Fruit fly (Drosophila melanogaster) whole organism, embryonic: ENCODE data around the gene ATPsynO.

ENCODE experiments used
- Blimp-1 ChIP-seq: fragments of 200-800 bp; sonication (Bioruptor generic); optimal IDR thresholded peaks from 3 replicates; lab custom pipeline; 2018; ENCODE audit warnings: missing biosample characterization, missing genetic modification characterization, mild to moderate bottlenecking, moderate library complexity, missing genetic modification reagents
- CG10431 ChIP-seq: fragments of 200-800 bp; sonication (Bioruptor generic); optimal IDR thresholded peaks from 3 replicates; lab custom pipeline; 2018; ENCODE audit warnings: missing biosample characterization, mild to moderate bottlenecking, missing genetic modification characterization
- CG11093 ChIP-seq: fragments of 200-800 bp; sonication (Bioruptor generic); IDR thresholded peaks from 3 replicates; pipeline ENCODE4 v1.3.6; 2022; ENCODE audit warnings: missing biosample characterization, missing genetic modification characterization
- CG12104 ChIP-seq: fragments of 200-800 bp; sonication (Bioruptor generic); optimal IDR thresholded peaks from 3 replicates; lab custom pipeline; 2016; ENCODE audit warnings: missing biosample characterization, missing genetic modification characterization
- CG12659 ChIP-seq: fragments of 200-800 bp; sonication (Bioruptor generic); optimal IDR thresholded peaks from 3 replicates; lab custom pipeline; 2017; ENCODE audit warnings: mild to moderate bottlenecking, missing biosample characterization, missing genetic modification reagents, missing genetic modification characterization
- CG13424 ChIP-seq: fragments of 200-800 bp; sonication (Bioruptor generic); optimal IDR thresholded peaks from 2 replicates; lab custom pipeline; 2019; ENCODE audit warnings: missing biosample characterization, mild to moderate bottlenecking, missing genetic modification characterization, moderate library complexity
- CG13894 ChIP-seq: fragments of 200-800 bp; sonication (Bioruptor generic); optimal IDR thresholded peaks from 3 replicates; lab custom pipeline; 2018; ENCODE audit warnings: missing biosample characterization, mild to moderate bottlenecking, missing genetic modification characterization, moderate library complexity
- CG15011 ChIP-seq: fragments of 200-800 bp; sonication (Bioruptor generic); optimal IDR thresholded peaks from 3 replicates; lab custom pipeline; 2018; ENCODE audit warnings: missing biosample characterization, mild to moderate bottlenecking, missing genetic modification characterization
- CG16815 ChIP-seq: fragments of 200-800 bp; sonication (Bioruptor generic); optimal IDR thresholded peaks from 3 replicates; lab custom pipeline; 2017; ENCODE audit warnings: missing biosample characterization, mild to moderate bottlenecking, missing genetic modification characterization
- CG17361 ChIP-seq: fragments of 200-800 bp; sonication (Bioruptor generic); IDR thresholded peaks from 3 replicates; pipeline ENCODE4 v1.3.6; 2022; ENCODE audit warnings: missing biosample characterization, missing genetic modification characterization
- CG18262 ChIP-seq: fragments of 200-800 bp; optimal IDR thresholded peaks from 3 replicates; lab custom pipeline; 2019; ENCODE audit warnings: missing biosample characterization, mild to moderate bottlenecking, missing genetic modification characterization, moderate library complexity
- CG2199 ChIP-seq: fragments of 200-800 bp; sonication (Bioruptor generic); IDR thresholded peaks from 3 replicates; pipeline ENCODE4 v1.3.6; 2022; ENCODE audit warnings: missing biosample characterization, missing genetic modification characterization
- CG3281 ChIP-seq: fragments of 200-800 bp; sonication (Bioruptor generic); optimal IDR thresholded peaks from 3 replicates; lab custom pipeline; 2017; ENCODE audit warnings: missing biosample characterization, mild to moderate bottlenecking, missing genetic modification characterization
- CG33557 ChIP-seq: fragments of 200-800 bp; sonication (Bioruptor generic); optimal IDR thresholded peaks from 2 replicates; lab custom pipeline; 2019; ENCODE audit warnings: missing biosample characterization, mild to moderate bottlenecking, missing genetic modification characterization, moderate library complexity
- CG6683 ChIP-seq: fragments of 200-800 bp; sonication (Bioruptor generic); optimal IDR thresholded peaks from 2 replicates; lab custom pipeline; 2017; ENCODE audit warnings: missing biosample characterization, mild to moderate bottlenecking, missing genetic modification characterization, missing genetic modification reagents
- CG6689 ChIP-seq: fragments of 200-800 bp; sonication (Bioruptor generic); IDR thresholded peaks from 2 replicates; pipeline ENCODE4 v1.3.6; 2022; ENCODE audit warnings: missing biosample characterization, missing genetic modification characterization
- CG7987 ChIP-seq: fragments of 200-800 bp; sonication (Bioruptor generic); optimal IDR thresholded peaks from 2 replicates; lab custom pipeline; 2018; ENCODE audit warnings: missing biosample characterization, mild to moderate bottlenecking, missing genetic modification characterization, moderate library complexity
- CG9215 ChIP-seq: fragments of 200-800 bp; sonication (Bioruptor generic); IDR thresholded peaks from 2 replicates; pipeline ENCODE4 v1.3.6; 2022; ENCODE audit warnings: missing biosample characterization, missing genetic modification characterization
- CHES-1-like ChIP-seq: fragments of 200-800 bp; sonication (Bioruptor generic); optimal IDR thresholded peaks from 2 replicates; lab custom pipeline; 2016; ENCODE audit warnings: missing biosample characterization, missing genetic modification characterization
- Camta ChIP-seq: fragments of 200-800 bp; sonication (Bioruptor generic); optimal IDR thresholded peaks from 2 replicates; lab custom pipeline; 2016; ENCODE audit warnings: missing biosample characterization, missing genetic modification characterization
- D ChIP-seq, 2 experiments: fragments of 200-800 bp in 1 of 2; fragments of >200 bp in 1 of 2; sonication (Bioruptor generic) in 1 of 2; optimal IDR thresholded peaks; 2 replicates in 1 of 2; 3 replicates in 1 of 2; lab custom pipeline; 2017; ENCODE audit warnings: mild to moderate bottlenecking in 1 of 2, missing biosample characterization in 1 of 2, missing genetic modification characterization in 1 of 2, missing genetic modification reagents in 1 of 2
- Deaf1 ChIP-seq: fragments of 200-800 bp; optimal IDR thresholded peaks from 3 replicates; lab custom pipeline; 2019; ENCODE audit warnings: missing biosample characterization, mild to moderate bottlenecking, missing genetic modification characterization, moderate library complexity
- Dip2 ChIP-seq: fragments of 200-800 bp; sonication (Bioruptor generic); IDR thresholded peaks from 2 replicates; pipeline ENCODE4 v1.3.6; 2022; ENCODE audit warnings: missing biosample characterization, missing genetic modification characterization
- Doc3 ChIP-seq: fragments of 200-800 bp; sonication (Bioruptor generic); IDR thresholded peaks from 3 replicates; pipeline ENCODE4 v1.3.6; 2022; ENCODE audit warnings: missing biosample characterization, missing genetic modification characterization; ENCODE audit not compliant: partially characterized antibody
- Dref ChIP-seq: fragments of 200-800 bp; sonication (Bioruptor generic); IDR thresholded peaks from 2 replicates; pipeline ENCODE4 v1.3.6; 2022; ENCODE audit warnings: missing biosample characterization, missing genetic modification characterization
- Hsf ChIP-seq: fragments of 200-800 bp; sonication (Bioruptor generic); optimal IDR thresholded peaks from 3 replicates; lab custom pipeline; 2016; ENCODE audit warnings: missing biosample characterization, missing genetic modification characterization
- Lpt ChIP-seq: fragments of >200 bp; optimal IDR thresholded peaks from 2 replicates; lab custom pipeline; 2018; ENCODE audit warnings: missing biosample characterization, missing genetic modification characterization
- Nf-YA ChIP-seq: fragments of 200-800 bp; sonication (Bioruptor generic); IDR thresholded peaks from 2 replicates; pipeline ENCODE4 v1.3.6; 2022; ENCODE audit warnings: missing biosample characterization, missing genetic modification characterization
- Poxn ChIP-seq: fragments of 200-800 bp; sonication (Bioruptor generic); IDR thresholded peaks from 2 replicates; pipeline ENCODE4 v1.3.6; 2022; ENCODE audit warnings: missing biosample characterization, missing genetic modification characterization
- Tbp ChIP-seq: fragments of >200 bp; optimal IDR thresholded peaks from 2 replicates; lab custom pipeline; 2018; ENCODE audit warnings: missing biosample characterization, missing genetic modification characterization
- aop ChIP-seq: fragments of 200-800 bp; sonication (Bioruptor generic); IDR thresholded peaks from 2 replicates; pipeline ENCODE4 v1.3.6; 2022; ENCODE audit warnings: missing biosample characterization, missing genetic modification characterization
- bcd ChIP-seq: fragments of 200-800 bp; sonication (Bioruptor generic); optimal IDR thresholded peaks from 2 replicates; lab custom pipeline; 2017; ENCODE audit warnings: missing biosample characterization, mild to moderate bottlenecking, missing genetic modification characterization
- bigmax ChIP-seq: fragments of 200-800 bp; sonication (Bioruptor generic); optimal IDR thresholded peaks from 2 replicates; lab custom pipeline; 2018; ENCODE audit warnings: missing biosample characterization, mild to moderate bottlenecking, missing genetic modification characterization
- cato ChIP-seq: fragments of 200-800 bp; sonication (Bioruptor generic); optimal IDR thresholded peaks from 2 replicates; lab custom pipeline; 2016; ENCODE audit warnings: missing biosample characterization, missing genetic modification characterization, borderline replicate concordance
- chif ChIP-seq, 2 experiments: fragments of 200-800 bp; sonication (Bioruptor generic); optimal IDR thresholded peaks; 3 replicates each; lab custom pipeline; 2016; ENCODE audit warnings: missing biosample characterization in 2 of 2, missing genetic modification characterization in 2 of 2
- chm ChIP-seq: fragments of 200-800 bp; sonication (Bioruptor generic); IDR thresholded peaks from 2 replicates; pipeline ENCODE4 v1.3.6; 2022; ENCODE audit warnings: missing biosample characterization, missing genetic modification characterization
- corto ChIP-seq: fragments of 200-800 bp; sonication (Bioruptor generic); optimal IDR thresholded peaks from 2 replicates; lab custom pipeline; 2016; ENCODE audit warnings: missing biosample characterization, mild to moderate bottlenecking, missing genetic modification characterization, moderate library complexity
- fd64A ChIP-seq: fragments of 200-800 bp; sonication (Bioruptor generic); optimal IDR thresholded peaks from 3 replicates; lab custom pipeline; 2018; ENCODE audit warnings: missing biosample characterization, mild to moderate bottlenecking, missing genetic modification characterization
- her ChIP-seq: fragments of 200-800 bp; sonication (Bioruptor generic); optimal IDR thresholded peaks from 2 replicates; lab custom pipeline; 2016; ENCODE audit warnings: missing biosample characterization, missing genetic modification characterization
- lmd ChIP-seq: fragments of 200-800 bp; sonication (Bioruptor generic); IDR thresholded peaks from 2 replicates; pipeline ENCODE4 v1.3.6; 2022; ENCODE audit warnings: missing biosample characterization, missing genetic modification characterization
- maf-S ChIP-seq: fragments of 200-800 bp; sonication (Bioruptor generic); optimal IDR thresholded peaks from 2 replicates; lab custom pipeline; 2016; ENCODE audit warnings: missing biosample characterization, missing genetic modification characterization
- phol ChIP-seq: fragments of 200-800 bp; sonication (Bioruptor generic); optimal IDR thresholded peaks from 3 replicates; lab custom pipeline; 2018; ENCODE audit warnings: missing biosample characterization, mild to moderate bottlenecking, missing genetic modification characterization, moderate library complexity
- pita ChIP-seq: fragments of 200-800 bp; sonication (Bioruptor generic); optimal IDR thresholded peaks from 2 replicates; lab custom pipeline; 2017; ENCODE audit warnings: missing biosample characterization, mild to moderate bottlenecking, missing genetic modification characterization
- pum ChIP-seq: fragments of 200-800 bp; sonication (Bioruptor generic); optimal IDR thresholded peaks from 2 replicates; lab custom pipeline; 2016; ENCODE audit warnings: missing biosample characterization, missing genetic modification characterization
- shn ChIP-seq: fragments of 200-800 bp; sonication (Bioruptor generic); optimal IDR thresholded peaks from 3 replicates; lab custom pipeline; 2016; ENCODE audit warnings: missing biosample characterization, missing genetic modification characterization
- sima ChIP-seq: fragments of 200-800 bp; sonication (Bioruptor generic); optimal IDR thresholded peaks from 2 replicates; lab custom pipeline; 2016; ENCODE audit warnings: missing biosample characterization, missing genetic modification characterization
- tio ChIP-seq: fragments of 200-800 bp; sonication (Bioruptor generic); optimal IDR thresholded peaks from 2 replicates; lab custom pipeline; 2017; ENCODE audit warnings: missing biosample characterization, missing genetic modification characterization, inconsistent platforms
- usp ChIP-seq: fragments of >200 bp; optimal IDR thresholded peaks from 2 replicates; lab custom pipeline; 2017; ENCODE audit warnings: missing biosample characterization, missing genetic modification characterization
- vfl ChIP-seq: fragments of 200-800 bp; sonication (Bioruptor generic); optimal IDR thresholded peaks from 2 replicates; lab custom pipeline; 2016; ENCODE audit warnings: missing biosample characterization, missing genetic modification characterization
- zfh2 ChIP-seq: fragments of 200-800 bp; sonication (Bioruptor generic); optimal IDR thresholded peaks from 2 replicates; lab custom pipeline; 2016; ENCODE audit warnings: missing biosample characterization, missing genetic modification characterization

The ATPsynO gene

dm6 chr3R:15275158-15275623 is 9.8 kb downstream of the ATPsynO start, which contains the start of the genes Cp190 and CG4338 (continued):
- TF ChIP-seq CG15011 (GFP tag; lab: Kevin White, UChicago) (peak; percentile 96), maf-S (GFP tag; lab: Kevin White, UChicago) (peak; percentile 83), pita (GFP tag; lab: Kevin White, UChicago) (no peak), CG13894 (peak; percentile 98), CG13424 (peak; percentile 99), bcd (GFP tag; lab: Kevin White, UChicago) (peak; percentile 97), CG11093 (GFP tag; lab: Robert Waterston, UW) (peak; percentile 96), CG7987 (GFP tag; lab: Kevin White, UChicago) (peak; percentile 87), Deaf1 (peak; percentile 88), corto (GFP tag; lab: Kevin White, UChicago) (no peak), tio (no peak), CG2199 (GFP tag; lab: Robert Waterston, UW) (peak; percentile 89; the same call in 2 of the 3 replicates), Hsf (GFP tag; lab: Kevin White, UChicago) (peak; percentile 96), phol (tag; lab: Kevin White, UChicago) (peak; percentile 100), aop (GFP tag; lab: Robert Waterston, UW) (no peak), CG3281 (peak; percentile 98), Blimp-1 (peak; percentile 97), Nf-YA (peak; percentile 87), Camta (peak; percentile 93), Poxn (GFP tag; lab: Robert Waterston, UW) (peak; percentile 89), Tbp (GFP tag; lab: Kevin White, UChicago) (no peak), CG6683 (GFP tag; lab: Kevin White, UChicago) (peak; percentile 93), CG33557 (GFP tag; lab: Kevin White, UChicago) (peak; percentile 99), lmd (GFP tag; lab: Robert Waterston, UW) (peak; percentile 98), Dref (GFP tag; lab: Robert Waterston, UW) (peak; percentile 94), chif (GFP tag; optimal IDR thresholded peaks at IDR 0.05; lab: Kevin White, UChicago) (peak; percentile 84 to 95), vfl (GFP tag; lab: Kevin White, UChicago) (peak; percentile 96), her (GFP tag; lab: Kevin White, UChicago) (peak; percentile 52), shn (peak; percentile 84), usp (GFP tag; lab: Kevin White, UChicago) (no peak), zfh2 (GFP tag; lab: Kevin White, UChicago) (peak; percentile 92), CG16815 (GFP tag; lab: Kevin White, UChicago) (peak; percentile 97), CG9215 (GFP tag; lab: Robert Waterston, UW) (peak; percentile 97), Lpt (GFP tag; lab: Kevin White, UChicago) (no peak), CG18262 (tag; lab: Kevin White, UChicago) (peak; percentile 99), chm (GFP tag; lab: Robert Waterston, UW) (peak; percentile 93), cato (peak; percentile 96), CHES-1-like (peak; percentile 89), Doc3 (peak; percentile 61; the same call in 2 of the 3 replicates), D (optimal IDR thresholded peaks at IDR 0.05; lab: Kevin White, UChicago) (no peak), D (GFP tag; optimal IDR thresholded peaks at IDR 0.05; lab: Kevin White, UChicago) (peak; percentile 96), CG12104 (GFP tag; lab: Kevin White, UChicago) (peak; percentile 98), CG17361 (GFP tag; lab: Robert Waterston, UW) (peak; percentile 99), CG12659 (peak; percentile 99), fd64A (GFP tag; lab: Kevin White, UChicago) (peak; percentile 85), bigmax (GFP tag; lab: Kevin White, UChicago) (peak; percentile 72), CG10431 (GFP tag; lab: Kevin White, UChicago) (peak; percentile 96), CG6689 (GFP tag; lab: Robert Waterston, UW) (peak; percentile 100), sima (GFP tag; lab: Kevin White, UChicago) (peak; percentile 75), Dip2 (GFP tag; lab: Robert Waterston, UW) (peak; percentile 75), pum (GFP tag; lab: Kevin White, UChicago) (peak; percentile 91)
